Fruit fly (Drosophila melanogaster) whole organism, embryonic: ENCODE results near the gene CG11951.

Experiments used
- ATbp ChIP-seq: fragments of 200-800 bp; sonication (Bioruptor generic); optimal IDR thresholded peaks from 2 replicates; lab custom pipeline; 2017; ENCODE audit warnings: missing biosample characterization, mild to moderate bottlenecking, missing genetic modification characterization, missing genetic modification reagents
- Abd-B ChIP-seq: fragments of 200-800 bp; sonication (Bioruptor generic); optimal IDR thresholded peaks from 2 replicates; lab custom pipeline; 2018; ENCODE audit warnings: missing biosample characterization, mild to moderate bottlenecking, missing genetic modification characterization, moderate library complexity
- CG10209 ChIP-seq: fragments of 200-800 bp; sonication (Bioruptor generic); optimal IDR thresholded peaks from 3 replicates; lab custom pipeline; 2017; ENCODE audit warnings: missing biosample characterization, mild to moderate bottlenecking, missing genetic modification characterization, missing genetic modification reagents
- CG1024 ChIP-seq: fragments of 200-800 bp; sonication (Bioruptor generic); IDR thresholded peaks from 2 replicates; pipeline ENCODE4 v1.3.6; 2022; ENCODE audit warnings: missing biosample characterization, missing genetic modification characterization
- CG10267 ChIP-seq: fragments of 200-800 bp; sonication (Bioruptor generic); optimal IDR thresholded peaks from 2 replicates; lab custom pipeline; 2018; ENCODE audit warnings: missing biosample characterization, mild to moderate bottlenecking, missing genetic modification characterization, moderate library complexity
- CG10979 ChIP-seq: fragments of 200-800 bp; sonication (Bioruptor generic); optimal IDR thresholded peaks from 2 replicates; lab custom pipeline; 2018; ENCODE audit warnings: missing biosample characterization, mild to moderate bottlenecking, missing genetic modification characterization, moderate library complexity
- CG11247 ChIP-seq: fragments of 200-800 bp; sonication (Bioruptor generic); IDR thresholded peaks from 2 replicates; pipeline ENCODE4 v1.3.6; 2022; ENCODE audit warnings: missing biosample characterization, missing genetic modification characterization
- CG13123 ChIP-seq: fragments of 200-800 bp; sonication (Bioruptor generic); optimal IDR thresholded peaks from 2 replicates; lab custom pipeline; 2016; ENCODE audit warnings: missing biosample characterization, missing genetic modification characterization
- CG14441 ChIP-seq: fragments of 200-800 bp; sonication (Bioruptor generic); IDR thresholded peaks from 2 replicates; pipeline ENCODE4 v1.3.6; 2022; ENCODE audit warnings: missing biosample characterization, missing genetic modification characterization
- CG14667 ChIP-seq: fragments of 200-800 bp; sonication (Bioruptor generic); IDR thresholded peaks from 2 replicates; pipeline ENCODE4 v1.3.6; 2022; ENCODE audit warnings: missing biosample characterization, missing genetic modification characterization
- CG15514 ChIP-seq: fragments of 200-800 bp; sonication (Bioruptor generic); optimal IDR thresholded peaks from 3 replicates; lab custom pipeline; 2017; ENCODE audit warnings: missing biosample characterization, missing genetic modification characterization, mild to moderate bottlenecking, moderate library complexity, missing genetic modification reagents
- CG2889 ChIP-seq: fragments of 200-800 bp; sonication (Bioruptor generic); IDR thresholded peaks from 3 replicates; pipeline ENCODE4 v1.3.6; 2022; ENCODE audit warnings: missing biosample characterization, missing genetic modification characterization
- CG3163 ChIP-seq: fragments of 200-800 bp; sonication (Bioruptor generic); optimal IDR thresholded peaks from 3 replicates; lab custom pipeline; 2016; ENCODE audit warnings: missing biosample characterization, missing genetic modification characterization
- CG7556 ChIP-seq: fragments of 200-800 bp; sonication (Bioruptor generic); optimal IDR thresholded peaks from 2 replicates; lab custom pipeline; 2017; ENCODE audit warnings: missing biosample characterization, mild to moderate bottlenecking, missing genetic modification characterization
- CG7745 ChIP-seq: fragments of 200-800 bp; sonication (Bioruptor generic); optimal IDR thresholded peaks from 2 replicates; lab custom pipeline; 2018; ENCODE audit warnings: missing biosample characterization, mild to moderate bottlenecking, missing genetic modification characterization, moderate library complexity
- CG8359 ChIP-seq: fragments of 200-800 bp; sonication (Bioruptor generic); optimal IDR thresholded peaks from 2 replicates; lab custom pipeline; 2017; ENCODE audit warnings: missing biosample characterization, mild to moderate bottlenecking, missing genetic modification characterization, borderline replicate concordance
- CG9727 ChIP-seq: fragments of 200-800 bp; sonication (Bioruptor generic); optimal IDR thresholded peaks from 3 replicates; lab custom pipeline; 2017; ENCODE audit warnings: missing biosample characterization, mild to moderate bottlenecking, missing genetic modification characterization
- CG9876 ChIP-seq: fragments of 200-800 bp; sonication (Bioruptor generic); optimal IDR thresholded peaks from 2 replicates; lab custom pipeline; 2016; ENCODE audit warnings: missing biosample characterization, missing genetic modification characterization
- Chrac-16 ChIP-seq: fragments of 200-800 bp; sonication (Bioruptor generic); optimal IDR thresholded peaks from 3 replicates; lab custom pipeline; 2016; ENCODE audit warnings: missing biosample characterization, missing genetic modification characterization
- CkIIα-i1 ChIP-seq: fragments of 200-800 bp; sonication (Bioruptor generic); IDR thresholded peaks from 2 replicates; pipeline ENCODE4 v1.3.6; 2022; ENCODE audit warnings: missing biosample characterization, missing genetic modification characterization
- Dip3 ChIP-seq: fragments of 200-800 bp; sonication (Bioruptor generic); optimal IDR thresholded peaks from 3 replicates; lab custom pipeline; 2016; ENCODE audit warnings: missing biosample characterization, missing genetic modification characterization
- Dp ChIP-seq: fragments of 200-800 bp; sonication (Bioruptor generic); optimal IDR thresholded peaks from 2 replicates; lab custom pipeline; 2018; ENCODE audit warnings: missing biosample characterization, mild to moderate bottlenecking, missing genetic modification characterization, moderate library complexity
- Fer2 ChIP-seq: fragments of 200-800 bp; sonication (Bioruptor generic); optimal IDR thresholded peaks from 2 replicates; lab custom pipeline; 2018; ENCODE audit warnings: missing biosample characterization, mild to moderate bottlenecking, missing genetic modification characterization, moderate library complexity
- HLH3B ChIP-seq: fragments of 200-800 bp; sonication (Bioruptor generic); IDR thresholded peaks from 2 replicates; pipeline ENCODE4 v1.3.6; 2022; ENCODE audit warnings: missing biosample characterization, missing genetic modification characterization
- HLH4C ChIP-seq: fragments of 200-800 bp; sonication (Bioruptor generic); IDR thresholded peaks from 3 replicates; pipeline ENCODE4 v1.3.6; 2022; ENCODE audit warnings: missing biosample characterization, missing genetic modification characterization; ENCODE audit not compliant: partially characterized antibody
- MESR4 ChIP-seq: fragments of 200-800 bp; sonication (Bioruptor generic); optimal IDR thresholded peaks from 2 replicates; lab custom pipeline; 2018; ENCODE audit warnings: missing biosample characterization, mild to moderate bottlenecking, missing genetic modification characterization, moderate library complexity
- Max ChIP-seq: fragments of 200-800 bp; sonication (Bioruptor generic); optimal IDR thresholded peaks from 2 replicates; lab custom pipeline; 2016; ENCODE audit warnings: missing biosample characterization, mild to moderate bottlenecking, missing genetic modification characterization
- Med ChIP-seq: fragments of 200-800 bp; sonication (Bioruptor generic); peaks from one replicate; lab custom pipeline; 2016; ENCODE audit warnings: missing biosample characterization, missing genetic modification characterization, mild to moderate bottlenecking, inconsistent platforms, moderate library complexity
- NC2β ChIP-seq: fragments of 200-800 bp; sonication (Bioruptor generic); optimal IDR thresholded peaks from 2 replicates; lab custom pipeline; 2016; ENCODE audit warnings: missing biosample characterization, missing genetic modification characterization
- NK7.1 ChIP-seq: fragments of 200-800 bp; sonication (Bioruptor generic); optimal IDR thresholded peaks from 3 replicates; lab custom pipeline; 2016; ENCODE audit warnings: missing biosample characterization, missing genetic modification characterization
- Oaz ChIP-seq: fragments of 200-800 bp; sonication (Bioruptor generic); IDR thresholded peaks from 2 replicates; pipeline ENCODE4 v1.3.6; 2022; ENCODE audit warnings: missing biosample characterization, missing genetic modification characterization
- Rx ChIP-seq: fragments of 200-800 bp; sonication (Bioruptor generic); IDR thresholded peaks from 2 replicates; pipeline ENCODE4 v1.3.6; 2022; ENCODE audit warnings: missing biosample characterization, missing genetic modification characterization
- YL-1 ChIP-seq: fragments of 200-800 bp; sonication (Bioruptor generic); optimal IDR thresholded peaks from 3 replicates; lab custom pipeline; 2017; ENCODE audit warnings: missing biosample characterization, mild to moderate bottlenecking, missing genetic modification characterization
- ci ChIP-seq: fragments of 200-800 bp; sonication (Bioruptor generic); IDR thresholded peaks from 3 replicates; pipeline ENCODE4 v1.3.6; 2022; ENCODE audit warnings: missing biosample characterization, missing genetic modification characterization
- dimm ChIP-seq: fragments of 200-800 bp; sonication (Bioruptor generic); IDR thresholded peaks from 2 replicates; pipeline ENCODE4 v1.3.6; 2022; ENCODE audit warnings: missing biosample characterization, missing genetic modification characterization
- dmrt99B ChIP-seq: fragments of 200-800 bp; sonication (Bioruptor generic); optimal IDR thresholded peaks from 2 replicates; lab custom pipeline; 2018; ENCODE audit warnings: missing biosample characterization, mild to moderate bottlenecking, missing genetic modification characterization, moderate library complexity
- fd96Cb ChIP-seq: fragments of 200-800 bp; sonication (Bioruptor generic); optimal IDR thresholded peaks from 2 replicates; lab custom pipeline; 2018; ENCODE audit warnings: missing biosample characterization, mild to moderate bottlenecking, missing genetic modification characterization, moderate library complexity
- ftz-f1 ChIP-seq: fragments of 200-800 bp; sonication (Bioruptor generic); optimal IDR thresholded peaks from 2 replicates; lab custom pipeline; 2016; ENCODE audit warnings: missing biosample characterization, missing genetic modification characterization
- gce ChIP-seq: fragments of 200-800 bp; sonication (Bioruptor generic); IDR thresholded peaks from 3 replicates; pipeline ENCODE4 v1.3.6; 2022; ENCODE audit warnings: missing biosample characterization, missing genetic modification characterization
- insv ChIP-seq, 2 experiments: fragments of 200-800 bp; sonication (Bioruptor generic); optimal IDR thresholded peaks; 3 replicates each; lab custom pipeline; 2016 to 2018; ENCODE audit warnings: missing biosample characterization in 2 of 2, missing genetic modification characterization in 2 of 2
- mirr ChIP-seq: fragments of 200-800 bp; sonication (Bioruptor generic); optimal IDR thresholded peaks from 3 replicates; lab custom pipeline; 2018; ENCODE audit warnings: missing biosample characterization, mild to moderate bottlenecking, missing genetic modification characterization
- nom ChIP-seq: fragments of 200-800 bp; sonication (Bioruptor generic); optimal IDR thresholded peaks from 2 replicates; lab custom pipeline; 2017; ENCODE audit warnings: missing biosample characterization, missing genetic modification characterization, mild to moderate bottlenecking, moderate library complexity, missing genetic modification reagents
- onecut ChIP-seq: fragments of 200-800 bp; sonication (Bioruptor generic); IDR thresholded peaks from 2 replicates; pipeline ENCODE4 v1.3.6; 2022; ENCODE audit warnings: missing biosample characterization, missing genetic modification characterization
- p53 ChIP-seq: fragments of 200-800 bp; sonication (Bioruptor generic); optimal IDR thresholded peaks from 2 replicates; lab custom pipeline; 2016; ENCODE audit warnings: missing biosample characterization, missing genetic modification characterization
- pan ChIP-seq, 4 experiments: fragments of >200 bp in 3 of 4; fragments of 200-800 bp in 1 of 4; sonication (Bioruptor generic) in 1 of 4; optimal IDR thresholded peaks in 3 of 4; IDR thresholded peaks in 1 of 4; 2 replicates each; pipeline versions ENCODE4 v1.3.6 to Lab custom; 2017 to 2022; ENCODE audit warnings: missing biosample characterization in 2 of 4, missing genetic modification characterization in 2 of 4, mixed read lengths in 1 of 4
- scrt ChIP-seq: fragments of 200-800 bp; sonication (Bioruptor generic); optimal IDR thresholded peaks from 2 replicates; lab custom pipeline; 2018; ENCODE audit warnings: missing biosample characterization, mild to moderate bottlenecking, missing genetic modification characterization, moderate library complexity
- seq ChIP-seq: fragments of 200-800 bp; sonication (Bioruptor generic); IDR thresholded peaks from 2 replicates; pipeline ENCODE4 v1.3.6; 2022; ENCODE audit warnings: missing biosample characterization, missing genetic modification characterization
- sisA ChIP-seq: fragments of 200-800 bp; sonication (Bioruptor generic); IDR thresholded peaks from 2 replicates; pipeline ENCODE4 v1.3.6; 2022; ENCODE audit warnings: missing biosample characterization, missing genetic modification characterization
- wek ChIP-seq: fragments of 200-800 bp; sonication (Bioruptor generic); optimal IDR thresholded peaks from 3 replicates; lab custom pipeline; 2018; ENCODE audit warnings: missing biosample characterization, mild to moderate bottlenecking, missing genetic modification characterization, moderate library complexity
- zf30C ChIP-seq: fragments of 200-800 bp; sonication (Bioruptor generic); optimal IDR thresholded peaks from 3 replicates; lab custom pipeline; 2018; ENCODE audit warnings: missing biosample characterization, mild to moderate bottlenecking, missing genetic modification characterization

Gene CG11951

dm6 chr3R:29214262-29214661, 24.3 kb downstream of the CG11951 start (continued):
- TF ChIP-seq Rx (GFP tag; lab: Robert Waterston, UW): peak; percentile 99
- TF ChIP-seq CG9876: peak; percentile 97
- TF ChIP-seq sisA (GFP tag; lab: Robert Waterston, UW): peak; percentile 98
- peak; percentile 82 to 85 for TF ChIP-seq insv (GFP tag; optimal IDR thresholded peaks at IDR 0.05; lab: Kevin White, UChicago)
- TF ChIP-seq CG7745 (tag; lab: Kevin White, UChicago): peak; percentile 98
- peak; percentile 99 for TF ChIP-seq Dip3 (GFP tag; lab: Kevin White, UChicago)
- TF ChIP-seq CG10267 (tag; lab: Kevin White, UChicago): peak; percentile 98
- TF ChIP-seq Oaz (GFP tag; lab: Robert Waterston, UW): peak; percentile 99
- peak; percentile 92 for TF ChIP-seq MESR4
- peak; percentile 95 for TF ChIP-seq CG15514
- TF ChIP-seq CG10979 (tag; lab: Kevin White, UChicago): peak; percentile 100
- TF ChIP-seq dmrt99B (tag; lab: Kevin White, UChicago): peak; percentile 99
- peak; percentile 97 for TF ChIP-seq Fer2 (tag; lab: Kevin White, UChicago)
- peak; percentile 99 for TF ChIP-seq Chrac-16
- peak; percentile 98 for TF ChIP-seq CG1024
- peak; percentile 99 for TF ChIP-seq Max (GFP tag; lab: Kevin White, UChicago)
- peak; percentile 96 for TF ChIP-seq CG8359
- peak; percentile 99 for TF ChIP-seq ATbp (GFP tag; lab: Kevin White, UChicago)
- TF ChIP-seq onecut (GFP tag; lab: Robert Waterston, UW): peak; percentile 99
- peak; percentile 99 for TF ChIP-seq CG10209
- peak; percentile 96 for TF ChIP-seq wek (GFP tag; lab: Kevin White, UChicago)
- TF ChIP-seq gce (GFP tag; lab: Robert Waterston, UW): peak; percentile 99
- TF ChIP-seq YL-1 (GFP tag; lab: Kevin White, UChicago): peak; percentile 99
- TF ChIP-seq CG14441 (GFP tag; lab: Robert Waterston, UW): peak; percentile 99
- peak; percentile 98 for TF ChIP-seq CG14667 (GFP tag; lab: Robert Waterston, UW)
- TF ChIP-seq CG3163: peak; percentile 93
- TF ChIP-seq ci: peak; percentile 100
- TF ChIP-seq HLH3B (GFP tag; lab: Robert Waterston, UW): peak; percentile 99
- TF ChIP-seq CG7556 (GFP tag; lab: Kevin White, UChicago): peak; percentile 99
- peak; percentile 99 for TF ChIP-seq NC2β (GFP tag; lab: Kevin White, UChicago)
- TF ChIP-seq HLH4C (GFP tag; lab: Robert Waterston, UW): peak; percentile 67
- peak; percentile 98 for TF ChIP-seq scrt (GFP tag; lab: Kevin White, UChicago)
- no peak for TF ChIP-seq pan (optimal IDR thresholded peaks at IDR 0.05; lab: Kevin White, UChicago)
- TF ChIP-seq pan (GFP tag; optimal IDR thresholded peaks at IDR 0.05 in 1 of 2, IDR thresholded peaks at IDR 0.05 in 1 of 2): peak in 1 of 2 experiments; percentile 99
- TF ChIP-seq fd96Cb (tag; lab: Kevin White, UChicago): peak; percentile 99
- TF ChIP-seq Dp (GFP tag; lab: Kevin White, UChicago): peak; percentile 46
- TF ChIP-seq nom (GFP tag; lab: Kevin White, UChicago): peak; percentile 99
- peak; percentile 97 for TF ChIP-seq dimm (GFP tag; lab: Robert Waterston, UW)
- TF ChIP-seq CG11247: peak; percentile 99
- TF ChIP-seq mirr (GFP tag; lab: Kevin White, UChicago): peak; percentile 98
- TF ChIP-seq CkIIα-i1 (GFP tag; lab: Robert Waterston, UW): peak; percentile 97
- peak; percentile 97 for TF ChIP-seq p53 (GFP tag; lab: Kevin White, UChicago)
- peak; percentile 99 for TF ChIP-seq NK7.1
- peak; percentile 99 for TF ChIP-seq CG2889 (GFP tag; lab: Robert Waterston, UW)
- peak; percentile 92 for TF ChIP-seq ftz-f1 (GFP tag; lab: Kevin White, UChicago)
- TF ChIP-seq Med (GFP tag; lab: Kevin White, UChicago): peak; percentile 100
- peak; percentile 98 for TF ChIP-seq Abd-B (GFP tag; lab: Kevin White, UChicago)
- peak; percentile 62 for TF ChIP-seq zf30C
- peak; percentile 99 for TF ChIP-seq CG13123 (GFP tag; lab: Kevin White, UChicago)
- peak; percentile 99 for TF ChIP-seq seq
- peak; percentile 100 for TF ChIP-seq CG9727 (GFP tag; lab: Kevin White, UChicago)
